Fruit fly (Drosophila melanogaster) Kc167 (cell line): Measurements from ENCODE around the gene CG11398.

ENCODE experiments used
- Myc ChIP-seq: fragments of >200 bp; optimal IDR thresholded peaks from 2 replicates; lab custom pipeline; 2017; ENCODE audit warnings: missing external identifiers
- h ChIP-seq: fragments of >200 bp; optimal IDR thresholded peaks from 3 replicates; lab custom pipeline; 2018; ENCODE audit warnings: missing external identifiers
- insv ChIP-seq: fragments of >200 bp; optimal IDR thresholded peaks from 3 replicates; lab custom pipeline; 2018; ENCODE audit warnings: missing external identifiers
- psq ChIP-seq: fragments of >200 bp; optimal IDR thresholded peaks from 2 replicates; lab custom pipeline; 2017; ENCODE audit warnings: missing external identifiers
- ttk ChIP-seq: sonication (Bioruptor generic); optimal IDR thresholded peaks from 2 replicates; lab custom pipeline; 2017; ENCODE audit warnings: missing external identifiers

dm6 chrX:1184478-1184877 is 30.5 kb downstream of the CG11398 start, which contains the start of gene CG14626:
- TF ChIP-seq ttk (lab: Kevin White, UChicago) = no peak
- no peak for TF ChIP-seq Myc
- TF ChIP-seq psq (lab: Kevin White, UChicago) = no peak
- TF ChIP-seq h (lab: Kevin White, UChicago) = no peak
- TF ChIP-seq insv = no peak
